Worm (Caenorhabditis elegans) whole organism, young adult: ENCODE results near the gene F52E10.2.

Experiments
- B0035.1 ChIP-seq: sonication (generic microtip); optimal IDR thresholded peaks from 2 replicates; lab custom pipeline; 2016; ENCODE audit warnings: missing genetic modification characterization, mild to moderate bottlenecking, missing compliant biosample characterization, missing genotype, missing genetic modification reagents
- C17E4.6 ChIP-seq: fragments of 200-800 bp; sonication (Bioruptor generic); IDR thresholded peaks from 2 replicates; pipeline ENCODE4 v1.3.6; 2022; ENCODE audit warnings: missing genetic modification reagents, missing genetic modification characterization, missing compliant biosample characterization
- F37B4.10 ChIP-seq: fragments of 200-800 bp; sonication (Bioruptor generic); IDR thresholded peaks from 2 replicates; pipeline ENCODE4 v1.3.6; 2022; ENCODE audit warnings: missing genetic modification characterization, missing compliant biosample characterization
- F52B5.7 ChIP-seq: sonication (generic microtip); optimal IDR thresholded peaks from 2 replicates; lab custom pipeline; 2016; ENCODE audit warnings: mild to moderate bottlenecking, missing genetic modification characterization, missing compliant biosample characterization
- ZK185.1 ChIP-seq: sonication (generic microtip); optimal IDR thresholded peaks from 2 replicates; lab custom pipeline; 2016; ENCODE audit warnings: mild to moderate bottlenecking, missing genetic modification characterization, missing compliant biosample characterization; ENCODE audit not compliant: poor library complexity, severe bottlenecking
- attf-3 ChIP-seq: fragments of 200-800 bp; sonication (Bioruptor generic); conservative IDR thresholded peaks from 2 replicates; pipeline ENCODE4 v1.3.6; 2022; ENCODE audit warnings: missing genetic modification reagents, missing genetic modification characterization, missing compliant biosample characterization
- bed-2 ChIP-seq: fragments of 200-800 bp; sonication (Bioruptor generic); IDR thresholded peaks from 2 replicates; pipeline ENCODE4 v1.3.6; 2022; ENCODE audit warnings: missing genetic modification reagents, missing genetic modification characterization, missing compliant biosample characterization
- ccch-3 ChIP-seq: fragments of 200-800 bp; sonication (Bioruptor generic); optimal IDR thresholded peaks from 2 replicates; lab custom pipeline; 2018; ENCODE audit warnings: mild to moderate bottlenecking, missing genetic modification characterization, missing compliant biosample characterization
- dpff-1 ChIP-seq: sonication (generic microtip); optimal IDR thresholded peaks from 2 replicates; lab custom pipeline; 2017; ENCODE audit warnings: mild to moderate bottlenecking, missing genetic modification characterization, missing compliant biosample characterization
- dpl-1 ChIP-seq: fragments of 150-350 bp; optimal IDR thresholded peaks from 2 replicates; lab custom pipeline; 2014; ENCODE audit warnings: missing biosample characterization, missing genetic modification reagents, missing genetic modification characterization
- egrh-3 ChIP-seq: fragments of 200-800 bp; sonication (Bioruptor generic); IDR thresholded peaks from 2 replicates; pipeline ENCODE4 v1.3.6; 2022; ENCODE audit warnings: missing genetic modification reagents, missing genetic modification characterization, missing compliant biosample characterization
- him-1 ChIP-seq: sonication (generic microtip); optimal IDR thresholded peaks from 2 replicates; lab custom pipeline; 2016; ENCODE audit warnings: missing genotype, missing genetic modification reagents, missing genetic modification characterization, missing compliant biosample characterization
- hmg-1.2 ChIP-seq: fragments of 200-800 bp; sonication (Bioruptor generic); IDR thresholded peaks from 2 replicates; pipeline ENCODE4 v1.3.6; 2022; ENCODE audit warnings: missing genetic modification reagents, missing genetic modification characterization, missing compliant biosample characterization
- lin-26 ChIP-seq: fragments of 200-800 bp; sonication (Bioruptor generic); IDR thresholded peaks from 2 replicates; pipeline ENCODE4 v1.3.6; 2022; ENCODE audit warnings: missing genetic modification reagents, missing genetic modification characterization, missing compliant biosample characterization
- lin-35 ChIP-seq, 3 experiments: fragments of 150-350 bp in 2 of 3; sonication (generic microtip) in 1 of 3; optimal IDR thresholded peaks; 2 replicates each; lab custom pipeline; 2014 to 2018; ENCODE audit warnings: missing biosample characterization in 3 of 3, missing genetic modification characterization in 3 of 3, missing genetic modification reagents in 3 of 3
- lin-54 ChIP-seq: fragments of 200-800 bp; sonication (Bioruptor generic); optimal IDR thresholded peaks from 2 replicates; lab custom pipeline; 2018; ENCODE audit warnings: mild to moderate bottlenecking, missing genetic modification characterization, missing compliant biosample characterization
- lir-1 ChIP-seq: fragments of 200-800 bp; sonication (Bioruptor generic); conservative IDR thresholded peaks from 2 replicates; pipeline ENCODE4 v1.3.6; 2022; ENCODE audit warnings: missing genetic modification reagents, missing genetic modification characterization, missing compliant biosample characterization
- madf-6 ChIP-seq: fragments of 200-800 bp; sonication (Bioruptor generic); IDR thresholded peaks from 2 replicates; pipeline ENCODE4 v1.3.6; 2022; ENCODE audit warnings: missing genetic modification reagents, missing genetic modification characterization, missing compliant biosample characterization
- mes-4 ChIP-seq: sonication (generic microtip); optimal IDR thresholded peaks from 2 replicates; lab custom pipeline; 2016; ENCODE audit warnings: missing genotype, missing genetic modification characterization, missing compliant biosample characterization
- nfya-1 ChIP-seq: sonication (generic microtip); optimal IDR thresholded peaks from 2 replicates; lab custom pipeline; 2017; ENCODE audit warnings: antibody characterized with exemption, missing compliant biosample characterization, missing genetic modification characterization, borderline replicate concordance; ENCODE audit not compliant: insufficient read depth
- pbrm-1 ChIP-seq: fragments of 200-800 bp; sonication (Bioruptor generic); IDR thresholded peaks from 2 replicates; pipeline ENCODE4 v1.3.6; 2022; ENCODE audit warnings: missing genetic modification reagents, missing genetic modification characterization, missing compliant biosample characterization
- rcor-1 ChIP-seq: fragments of 200-800 bp; sonication (Bioruptor generic); IDR thresholded peaks from 2 replicates; pipeline ENCODE4 v1.3.6; 2022; ENCODE audit warnings: missing genetic modification reagents, missing genetic modification characterization, missing compliant biosample characterization
- sdz-38 ChIP-seq: sonication (generic microtip); optimal IDR thresholded peaks from 2 replicates; lab custom pipeline; 2016; ENCODE audit warnings: missing genotype, missing genetic modification characterization, missing compliant biosample characterization
- snpc-1.1 ChIP-seq: sonication (generic microtip); optimal IDR thresholded peaks from 2 replicates; lab custom pipeline; 2017; ENCODE audit warnings: missing genetic modification characterization, mild to moderate bottlenecking, missing compliant biosample characterization, antibody characterized with exemption, moderate library complexity, missing genotype, missing genetic modification reagents; ENCODE audit not compliant: insufficient read depth
- snpc-1.3 ChIP-seq: sonication (generic microtip); optimal IDR thresholded peaks from 2 replicates; lab custom pipeline; 2017; ENCODE audit warnings: missing genetic modification characterization, mild to moderate bottlenecking, missing compliant biosample characterization, antibody characterized with exemption, moderate library complexity, missing genotype, missing genetic modification reagents; ENCODE audit not compliant: insufficient read depth
- snpc-3.4 ChIP-seq: sonication (generic microtip); optimal IDR thresholded peaks from 2 replicates; lab custom pipeline; 2017; ENCODE audit warnings: missing genetic modification characterization, mild to moderate bottlenecking, missing compliant biosample characterization, antibody characterized with exemption, moderate library complexity, missing genotype, missing genetic modification reagents
- snpc-4 ChIP-seq, 5 experiments: fragments of 150-350 bp in 1 of 5; sonication (generic microtip) in 4 of 5; optimal IDR thresholded peaks; 2 replicates each; lab custom pipeline; 2014 to 2018; ENCODE audit warnings: missing genetic modification characterization in 5 of 5, missing biosample characterization in 3 of 5, antibody characterized with exemption in 2 of 5, mild to moderate bottlenecking in 2 of 5, missing compliant biosample characterization in 2 of 5, missing genotype in 2 of 5, moderate library complexity in 2 of 5, missing genetic modification reagents in 1 of 5
- unc-130 ChIP-seq: sonication (generic microtip); optimal IDR thresholded peaks from 2 replicates; lab custom pipeline; 2016; ENCODE audit warnings: missing genetic modification reagents, missing genetic modification characterization, missing compliant biosample characterization
- unc-62 ChIP-seq: fragments of 150-350 bp; optimal IDR thresholded peaks from 2 replicates; lab custom pipeline; 2014; ENCODE audit warnings: missing biosample characterization, missing genetic modification reagents, missing genetic modification characterization
- zfh-2 ChIP-seq: fragments of 200-800 bp; sonication (Bioruptor generic); conservative IDR thresholded peaks from 2 replicates; pipeline ENCODE4 v1.3.6; 2022; ENCODE audit warnings: missing genetic modification reagents, missing genetic modification characterization, missing compliant biosample characterization
- ztf-28 ChIP-seq: fragments of 200-800 bp; sonication (Bioruptor generic); IDR thresholded peaks from 2 replicates; pipeline ENCODE4 v1.3.6; 2022; ENCODE audit warnings: missing genetic modification reagents, missing genetic modification characterization, missing compliant biosample characterization
- ztf-3 ChIP-seq: fragments of 200-800 bp; sonication (Bioruptor generic); optimal IDR thresholded peaks from 2 replicates; lab custom pipeline; 2018; ENCODE audit warnings: mild to moderate bottlenecking, missing genetic modification characterization, missing compliant biosample characterization

Gene F52E10.2

DNA sequence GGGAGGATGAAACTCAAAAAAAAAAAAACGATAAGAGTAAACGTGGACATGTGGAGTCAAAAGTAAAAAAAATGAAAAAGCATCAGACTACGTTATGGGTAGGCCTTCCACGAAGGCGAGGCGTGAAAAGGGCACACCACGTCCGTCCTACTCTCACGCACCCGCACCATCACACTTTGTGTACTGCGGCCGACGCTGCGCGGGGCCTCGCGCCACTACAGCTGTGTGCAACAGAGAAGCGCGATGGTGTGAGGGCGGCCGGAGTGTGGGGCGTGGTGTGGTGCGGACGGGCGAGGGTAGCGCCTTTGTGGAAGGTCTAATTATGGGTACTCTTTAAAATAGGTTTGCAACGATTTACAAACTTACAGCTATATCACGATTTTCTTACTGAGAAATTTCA lies 35.2 kb upstream of the F52E10.2 start:
- no peak for TF ChIP-seq lin-26 (GFP tag; lab: Robert Waterston, UW)
- no peak for TF ChIP-seq snpc-4 (GFP tag; optimal IDR thresholded peaks at IDR 0.05; lab: Kevin White, UChicago)
- TF ChIP-seq snpc-4 (tag; optimal IDR thresholded peaks at IDR 0.05; lab: Kevin White, UChicago) = peak in 1 of 4 experiments; percentile 20
- TF ChIP-seq F37B4.10 = no peak
- peak; percentile 55; the same call in 1 of the 2 replicates for TF ChIP-seq egrh-3 (GFP tag; lab: Robert Waterston, UW)

DNA sequence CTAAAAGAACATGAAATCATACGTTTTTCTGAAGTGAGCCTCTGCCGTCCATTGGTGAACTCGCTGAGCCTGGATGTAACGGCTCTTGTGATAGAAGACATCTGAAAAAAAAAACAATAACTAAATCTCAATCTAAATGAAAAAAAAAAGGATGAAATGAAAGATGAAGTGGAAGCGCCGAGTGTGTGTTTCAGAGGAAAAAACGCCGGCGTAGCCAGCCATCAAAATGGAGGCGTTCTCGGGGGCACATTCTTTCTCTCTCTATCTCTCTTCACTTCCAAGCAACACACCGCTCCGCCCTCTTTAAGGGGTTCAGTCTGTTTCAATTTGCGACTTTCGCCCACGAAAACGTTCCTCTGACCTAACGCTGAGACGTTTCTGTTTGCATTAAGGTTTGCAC lies 34.6 kb upstream of the F52E10.2 start, which contains the start of gene T01B4.3:
Gene T01B4.3, minus strand, starts transcription at position 101 of the 400 bp plus-strand sequence.
- TF ChIP-seq sdz-38 (tag; lab: Kevin White, UChicago) = no peak
- no peak for TF ChIP-seq him-1 (tag; lab: Kevin White, UChicago)
- TF ChIP-seq ztf-3 (GFP tag; lab: Kevin White, UChicago) = no peak
- TF ChIP-seq ccch-3 (GFP tag; lab: Kevin White, UChicago) = no peak
- no peak for TF ChIP-seq B0035.1
- no peak for TF ChIP-seq rcor-1 (GFP tag; lab: Robert Waterston, UW)
- no peak for TF ChIP-seq lin-54 (GFP tag; lab: Kevin White, UChicago)
- no peak for TF ChIP-seq lir-1 (GFP tag; lab: Robert Waterston, UW)
- TF ChIP-seq pbrm-1 (GFP tag; lab: Robert Waterston, UW) = no peak
- no peak for TF ChIP-seq C17E4.6 (GFP tag; lab: Robert Waterston, UW)
- no peak for TF ChIP-seq ZK185.1 (tag; lab: Kevin White, UChicago)
- no peak for TF ChIP-seq snpc-1.1 (tag; lab: Kevin White, UChicago)
- no peak for TF ChIP-seq bed-2
- TF ChIP-seq, all 124 proteins: peak for 0

DNA sequence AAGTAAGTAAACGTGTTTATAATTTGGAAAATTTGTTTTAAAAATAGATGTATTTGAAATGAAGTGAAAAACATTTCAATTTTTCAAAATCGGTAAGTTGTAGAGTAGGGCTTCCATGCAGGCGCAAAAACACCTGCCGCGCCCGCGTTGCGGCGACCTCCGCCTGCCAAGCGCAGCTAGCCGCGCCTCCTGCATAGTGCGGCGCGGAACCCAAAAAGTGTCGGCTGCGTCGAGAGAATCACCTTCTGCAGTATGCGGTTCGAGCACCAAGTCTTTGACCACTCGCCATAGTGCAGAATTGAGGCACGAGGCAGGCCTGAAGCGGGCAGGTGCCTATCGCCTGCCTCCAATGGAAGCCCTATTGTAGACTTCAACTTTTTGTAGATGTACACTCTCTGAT lies 26.7 kb upstream of the F52E10.2 start:
- TF ChIP-seq mes-4 (tag; lab: Kevin White, UChicago) (no peak), unc-130 (no peak), egrh-3 (GFP tag; lab: Robert Waterston, UW) (peak; percentile 81; the same call in 1 of the 2 replicates), him-1 (tag; lab: Kevin White, UChicago) (no peak), hmg-1.2 (peak; percentile 59), dpff-1 (tag; lab: Kevin White, UChicago) (no peak), snpc-1.3 (tag; lab: Kevin White, UChicago) (no peak), nfya-1 (no peak), bed-2 (0 out of 2 replicates have a peak, but pooled peaks have one; percentile 36), F52B5.7 (no peak), snpc-4 (GFP tag; optimal IDR thresholded peaks at IDR 0.05; lab: Kevin White, UChicago) (peak; percentile 19), snpc-4 (tag; optimal IDR thresholded peaks at IDR 0.05; lab: Kevin White, UChicago) (peak in 3 of 4 experiments; percentile 65 to 93 (median 89)), zfh-2 (peak; percentile 92)
- TF ChIP-seq, all 124 proteins: peak for 5

DNA sequence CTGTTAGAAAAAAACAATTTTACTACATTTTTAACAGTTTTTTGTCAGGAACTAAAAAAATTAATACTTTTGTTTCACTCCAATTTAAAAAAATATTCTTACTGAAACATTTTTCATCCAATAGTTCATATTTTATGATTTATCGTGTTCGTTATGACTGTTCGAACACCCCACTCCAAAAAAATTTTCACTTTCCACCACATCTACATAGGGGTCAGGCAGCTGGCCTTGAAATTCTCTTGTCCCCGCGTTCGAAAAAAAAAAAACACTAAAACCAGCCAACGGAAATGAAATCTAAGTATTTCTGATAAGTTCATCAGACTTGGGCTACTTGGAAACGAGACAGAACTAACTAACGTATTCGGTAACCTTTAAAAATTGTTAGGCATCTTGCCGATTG lies 23.2 kb upstream of the F52E10.2 start, which contains the start of gene twk-22:
Gene twk-22, plus strand, starts transcription at position 301 of the 400 bp plus-strand sequence.
- TF ChIP-seq attf-3 (GFP tag; lab: Robert Waterston, UW) (no peak), ztf-28 (GFP tag; lab: Robert Waterston, UW) (no peak), rcor-1 (GFP tag; lab: Robert Waterston, UW) (no peak), dpl-1 (GFP tag; lab: Kevin White, UChicago) (no peak), lin-35 (GFP tag; optimal IDR thresholded peaks at IDR 0.05; lab: Kevin White, UChicago) (no peak), lir-1 (GFP tag; lab: Robert Waterston, UW) (no peak), zfh-2 (no peak), snpc-3.4 (tag; lab: Kevin White, UChicago) (no peak), unc-62 (GFP tag; lab: Kevin White, UChicago) (no peak), unc-130 (no peak), madf-6 (GFP tag; lab: Robert Waterston, UW) (no peak)
- TF ChIP-seq, all 124 proteins: peak for 0
